Fruit fly (Drosophila melanogaster) whole organism, embryonic: ENCODE measurements around the gene rempA.

Experiments used
- Abd-B ChIP-seq: fragments of 200-800 bp; sonication (Bioruptor generic); optimal IDR thresholded peaks from 2 replicates; lab custom pipeline; 2018; ENCODE audit warnings: missing biosample characterization, mild to moderate bottlenecking, missing genetic modification characterization, moderate library complexity
- Antp ChIP-seq: fragments of 200-800 bp; sonication (Bioruptor generic); optimal IDR thresholded peaks from 3 replicates; lab custom pipeline; 2016; ENCODE audit warnings: missing biosample characterization, missing genetic modification characterization
- Atf-2 ChIP-seq: fragments of 200-800 bp; sonication (Bioruptor generic); optimal IDR thresholded peaks from 2 replicates; lab custom pipeline; 2016; ENCODE audit warnings: missing biosample characterization, missing genetic modification characterization
- CG10959 ChIP-seq: fragments of 200-800 bp; sonication (Bioruptor generic); IDR thresholded peaks from 2 replicates; pipeline ENCODE4 v1.3.6; 2022; ENCODE audit warnings: missing biosample characterization, missing genetic modification characterization
- CG11504 ChIP-seq: fragments of 200-800 bp; sonication (Bioruptor generic); optimal IDR thresholded peaks from 3 replicates; lab custom pipeline; 2019; ENCODE audit warnings: missing biosample characterization, mild to moderate bottlenecking, missing genetic modification characterization, moderate library complexity
- CG11696 ChIP-seq: fragments of 200-800 bp; sonication (Bioruptor generic); IDR thresholded peaks from 2 replicates; pipeline ENCODE4 v1.3.6; 2022; ENCODE audit warnings: missing biosample characterization, missing genetic modification characterization
- CG12659 ChIP-seq: fragments of 200-800 bp; sonication (Bioruptor generic); optimal IDR thresholded peaks from 3 replicates; lab custom pipeline; 2017; ENCODE audit warnings: mild to moderate bottlenecking, missing biosample characterization, missing genetic modification reagents, missing genetic modification characterization
- CG15269 ChIP-seq: fragments of 200-800 bp; sonication (Bioruptor generic); optimal IDR thresholded peaks from 2 replicates; lab custom pipeline; 2018; ENCODE audit warnings: missing biosample characterization, mild to moderate bottlenecking, missing genetic modification characterization, moderate library complexity
- CG15479 ChIP-seq: fragments of 200-800 bp; sonication (Bioruptor generic); optimal IDR thresholded peaks from 3 replicates; lab custom pipeline; 2019; ENCODE audit warnings: missing biosample characterization, mild to moderate bottlenecking, missing genetic modification characterization, moderate library complexity
- CG1647 ChIP-seq: fragments of 200-800 bp; sonication (Bioruptor generic); optimal IDR thresholded peaks from 3 replicates; lab custom pipeline; 2016; ENCODE audit warnings: missing biosample characterization, missing genetic modification characterization
- CG17328 ChIP-seq: fragments of 200-800 bp; sonication (Bioruptor generic); IDR thresholded peaks from 2 replicates; pipeline ENCODE4 v1.3.6; 2022; ENCODE audit warnings: missing biosample characterization, missing genetic modification characterization
- CG18599 ChIP-seq: fragments of 200-800 bp; sonication (Bioruptor generic); optimal IDR thresholded peaks from 3 replicates; lab custom pipeline; 2017; ENCODE audit warnings: missing biosample characterization, missing genetic modification characterization, mild to moderate bottlenecking, moderate library complexity, missing genetic modification reagents
- CG2116 ChIP-seq: fragments of 200-800 bp; sonication (Bioruptor generic); optimal IDR thresholded peaks from 3 replicates; lab custom pipeline; 2018; ENCODE audit warnings: missing biosample characterization, mild to moderate bottlenecking, missing genetic modification characterization
- CG2678 ChIP-seq: fragments of 200-800 bp; sonication (Bioruptor generic); optimal IDR thresholded peaks from 3 replicates; lab custom pipeline; 2019; ENCODE audit warnings: missing biosample characterization, mild to moderate bottlenecking, missing genetic modification characterization, moderate library complexity
- CG2712 ChIP-seq: fragments of 200-800 bp; optimal IDR thresholded peaks from 3 replicates; lab custom pipeline; 2019; ENCODE audit warnings: missing biosample characterization, mild to moderate bottlenecking, missing genetic modification characterization, moderate library complexity
- CG3065 ChIP-seq: fragments of 200-800 bp; sonication (Bioruptor generic); optimal IDR thresholded peaks from 2 replicates; lab custom pipeline; 2016; ENCODE audit warnings: missing biosample characterization, missing genetic modification characterization
- CG3838 ChIP-seq: fragments of 200-800 bp; sonication (Bioruptor generic); optimal IDR thresholded peaks from 3 replicates; lab custom pipeline; 2016; ENCODE audit warnings: missing biosample characterization, missing genetic modification characterization
- CG3995 ChIP-seq: fragments of 200-800 bp; sonication (Bioruptor generic); optimal IDR thresholded peaks from 3 replicates; lab custom pipeline; 2016; ENCODE audit warnings: missing biosample characterization, missing genetic modification characterization
- CG4820 ChIP-seq: fragments of 200-800 bp; sonication (Bioruptor generic); optimal IDR thresholded peaks from 3 replicates; lab custom pipeline; 2016; ENCODE audit warnings: missing biosample characterization, missing genetic modification characterization
- CG8388 ChIP-seq: fragments of 200-800 bp; sonication (Bioruptor generic); optimal IDR thresholded peaks from 2 replicates; lab custom pipeline; 2019; ENCODE audit warnings: missing biosample characterization, mild to moderate bottlenecking, missing genetic modification characterization, moderate library complexity
- CG9727 ChIP-seq: fragments of 200-800 bp; sonication (Bioruptor generic); optimal IDR thresholded peaks from 3 replicates; lab custom pipeline; 2017; ENCODE audit warnings: missing biosample characterization, mild to moderate bottlenecking, missing genetic modification characterization
- CrebB ChIP-seq: fragments of 200-800 bp; sonication (Bioruptor generic); optimal IDR thresholded peaks from 3 replicates; lab custom pipeline; 2018; ENCODE audit warnings: missing biosample characterization, mild to moderate bottlenecking, missing genetic modification characterization
- Dek ChIP-seq: fragments of 200-800 bp; sonication (Bioruptor generic); optimal IDR thresholded peaks from 3 replicates; lab custom pipeline; 2019; ENCODE audit warnings: missing biosample characterization, mild to moderate bottlenecking, missing genetic modification characterization, moderate library complexity
- Dip3 ChIP-seq: fragments of 200-800 bp; sonication (Bioruptor generic); optimal IDR thresholded peaks from 3 replicates; lab custom pipeline; 2016; ENCODE audit warnings: missing biosample characterization, missing genetic modification characterization
- Dref ChIP-seq: fragments of 200-800 bp; sonication (Bioruptor generic); IDR thresholded peaks from 2 replicates; pipeline ENCODE4 v1.3.6; 2022; ENCODE audit warnings: missing biosample characterization, missing genetic modification characterization
- E2f2 ChIP-seq: fragments of 200-800 bp; sonication (Bioruptor generic); IDR thresholded peaks from 2 replicates; pipeline ENCODE4 v1.3.6; 2022; ENCODE audit warnings: missing biosample characterization, missing genetic modification characterization
- Hmx ChIP-seq: fragments of 200-800 bp; sonication (Bioruptor generic); optimal IDR thresholded peaks from 2 replicates; lab custom pipeline; 2016; ENCODE audit warnings: missing biosample characterization, missing genetic modification characterization
- Hr51 ChIP-seq, 2 experiments: fragments of 200-800 bp; sonication (Bioruptor generic); optimal IDR thresholded peaks; 2 replicates in 1 of 2; 3 replicates in 1 of 2; lab custom pipeline; 2016 to 2018; ENCODE audit warnings: missing biosample characterization in 2 of 2, missing genetic modification characterization in 2 of 2, mild to moderate bottlenecking in 1 of 2, moderate library complexity in 1 of 2
- Hsf ChIP-seq: fragments of 200-800 bp; sonication (Bioruptor generic); optimal IDR thresholded peaks from 3 replicates; lab custom pipeline; 2016; ENCODE audit warnings: missing biosample characterization, missing genetic modification characterization
- Side ChIP-seq: fragments of 200-800 bp; sonication (Bioruptor generic); optimal IDR thresholded peaks from 2 replicates; lab custom pipeline; 2016; ENCODE audit warnings: missing biosample characterization, missing genetic modification characterization
- Sry-β ChIP-seq: fragments of 200-800 bp; sonication (Bioruptor generic); optimal IDR thresholded peaks from 2 replicates; lab custom pipeline; 2018; ENCODE audit warnings: missing biosample characterization, mild to moderate bottlenecking, missing genetic modification characterization, moderate library complexity
- TFAM ChIP-seq: fragments of 200-800 bp; sonication (Bioruptor generic); optimal IDR thresholded peaks from 2 replicates; lab custom pipeline; 2017; ENCODE audit warnings: missing biosample characterization, missing genetic modification characterization, inconsistent platforms
- ac ChIP-seq: fragments of 200-800 bp; sonication (Bioruptor generic); optimal IDR thresholded peaks from 3 replicates; lab custom pipeline; 2017; ENCODE audit warnings: missing biosample characterization, mild to moderate bottlenecking, missing genetic modification characterization
- aop ChIP-seq: fragments of 200-800 bp; sonication (Bioruptor generic); IDR thresholded peaks from 2 replicates; pipeline ENCODE4 v1.3.6; 2022; ENCODE audit warnings: missing biosample characterization, missing genetic modification characterization
- ap ChIP-seq: fragments of 200-800 bp; sonication (Bioruptor generic); IDR thresholded peaks from 2 replicates; pipeline ENCODE4 v1.3.6; 2022; ENCODE audit warnings: missing biosample characterization, missing genetic modification characterization
- az2 ChIP-seq: fragments of 200-800 bp; sonication (Bioruptor generic); optimal IDR thresholded peaks from 3 replicates; lab custom pipeline; 2016; ENCODE audit warnings: missing biosample characterization, missing genetic modification characterization
- crol ChIP-seq: fragments of 200-800 bp; sonication (Bioruptor generic); IDR thresholded peaks from 2 replicates; pipeline ENCODE4 v1.3.6; 2022; ENCODE audit warnings: missing biosample characterization, missing genetic modification characterization
- crp ChIP-seq, 2 experiments: fragments of 200-800 bp; sonication (Bioruptor generic); optimal IDR thresholded peaks; 2 replicates in 1 of 2; 3 replicates in 1 of 2; lab custom pipeline; 2017; ENCODE audit warnings: missing biosample characterization in 2 of 2, missing genetic modification characterization in 2 of 2, mild to moderate bottlenecking in 1 of 2, moderate library complexity in 1 of 2
- dmrt99B ChIP-seq: fragments of 200-800 bp; sonication (Bioruptor generic); optimal IDR thresholded peaks from 2 replicates; lab custom pipeline; 2018; ENCODE audit warnings: missing biosample characterization, mild to moderate bottlenecking, missing genetic modification characterization, moderate library complexity
- esg ChIP-seq: fragments of 200-800 bp; sonication (Bioruptor generic); conservative IDR thresholded peaks from 2 replicates; pipeline ENCODE4 v1.3.6; 2022; ENCODE audit warnings: missing biosample characterization, missing genetic modification characterization
- gcm2 ChIP-seq: fragments of 200-800 bp; sonication (Bioruptor generic); optimal IDR thresholded peaks from 2 replicates; lab custom pipeline; 2016; ENCODE audit warnings: missing biosample characterization, missing genetic modification characterization
- hth ChIP-seq: fragments of >200 bp; optimal IDR thresholded peaks from 2 replicates; lab custom pipeline; 2017; ENCODE audit warnings: inconsistent platforms
- lmd ChIP-seq: fragments of 200-800 bp; sonication (Bioruptor generic); IDR thresholded peaks from 2 replicates; pipeline ENCODE4 v1.3.6; 2022; ENCODE audit warnings: missing biosample characterization, missing genetic modification characterization
- odd ChIP-seq: fragments of 200-800 bp; sonication (Bioruptor generic); optimal IDR thresholded peaks from 2 replicates; lab custom pipeline; 2017; ENCODE audit warnings: missing biosample characterization, mild to moderate bottlenecking, missing genetic modification characterization
- pho ChIP-seq: fragments of 200-800 bp; sonication (Bioruptor generic); optimal IDR thresholded peaks from 2 replicates; lab custom pipeline; 2016; ENCODE audit warnings: missing biosample characterization, missing genetic modification characterization
- sens ChIP-seq: fragments of 200-800 bp; sonication (Bioruptor generic); peaks from one replicate; lab custom pipeline; 2016; ENCODE audit warnings: missing biosample characterization, missing genetic modification characterization
- sisA ChIP-seq: fragments of 200-800 bp; sonication (Bioruptor generic); IDR thresholded peaks from 2 replicates; pipeline ENCODE4 v1.3.6; 2022; ENCODE audit warnings: missing biosample characterization, missing genetic modification characterization
- slbo ChIP-seq: fragments of 200-800 bp; sonication (Bioruptor generic); IDR thresholded peaks from 2 replicates; pipeline ENCODE4 v1.3.6; 2022; ENCODE audit warnings: missing biosample characterization, missing genetic modification characterization
- tap ChIP-seq: fragments of 200-800 bp; optimal IDR thresholded peaks from 3 replicates; lab custom pipeline; 2019; ENCODE audit warnings: missing biosample characterization, mild to moderate bottlenecking, missing genetic modification characterization, moderate library complexity
- wdn ChIP-seq: fragments of 200-800 bp; sonication (Bioruptor generic); IDR thresholded peaks from 2 replicates; pipeline ENCODE4 v1.3.6; 2022; ENCODE audit warnings: missing biosample characterization, missing genetic modification characterization

The rempA gene

dm6 chr2L:521001-521827 lies 38.9 kb downstream of the rempA start (continued):
- TF ChIP-seq CrebB (tag; lab: Kevin White, UChicago) = no peak
- TF ChIP-seq CG15269 = no peak
- no peak for TF ChIP-seq odd
- no peak for TF ChIP-seq Dek (tag; lab: Kevin White, UChicago)
- no peak for TF ChIP-seq Dip3 (GFP tag; lab: Kevin White, UChicago)
- TF ChIP-seq CG2116 = no peak
- TF ChIP-seq CG3995 = no peak
- no peak for TF ChIP-seq Dref (GFP tag; lab: Robert Waterston, UW)
- TF ChIP-seq sens (GFP tag; lab: Kevin White, UChicago) = peak; percentile 55
- peak; percentile 36 for TF ChIP-seq tap (tag; lab: Kevin White, UChicago)
- no peak for TF ChIP-seq slbo (GFP tag; lab: Robert Waterston, UW)
- TF ChIP-seq CG8388 (GFP tag; lab: Kevin White, UChicago) = no peak
- 0 out of 2 replicates have a peak, but pooled peaks have one; percentile 13 for TF ChIP-seq CG17328 (GFP tag; lab: Robert Waterston, UW)
- TF ChIP-seq CG15479 (GFP tag; lab: Kevin White, UChicago) = peak; percentile 56
- no peak for TF ChIP-seq Hmx (GFP tag; lab: Kevin White, UChicago)
- TF ChIP-seq crp (GFP tag; optimal IDR thresholded peaks at IDR 0.05; lab: Kevin White, UChicago) = no peak
- TF ChIP-seq gcm2 = no peak
- no peak for TF ChIP-seq esg (GFP tag; lab: Robert Waterston, UW)
- no peak for TF ChIP-seq wdn
- TF ChIP-seq lmd (GFP tag; lab: Robert Waterston, UW) = no peak
- no peak for TF ChIP-seq CG10959
- TF ChIP-seq hth (lab: Kevin White, UChicago) = no peak
- no peak for TF ChIP-seq CG1647
- TF ChIP-seq CG2678 (tag; lab: Kevin White, UChicago) = no peak
- TF ChIP-seq Antp (GFP tag; lab: Kevin White, UChicago) = no peak
- TF ChIP-seq az2 (GFP tag; lab: Kevin White, UChicago) = no peak
- TF ChIP-seq sisA (GFP tag; lab: Robert Waterston, UW) = no peak
- TF ChIP-seq ac (GFP tag; lab: Kevin White, UChicago) = no peak
- TF ChIP-seq CG3838 (GFP tag; lab: Kevin White, UChicago) = no peak
- TF ChIP-seq E2f2 = no peak
- TF ChIP-seq dmrt99B (tag; lab: Kevin White, UChicago) = no peak
- TF ChIP-seq CG2712 = no peak

DNA sequence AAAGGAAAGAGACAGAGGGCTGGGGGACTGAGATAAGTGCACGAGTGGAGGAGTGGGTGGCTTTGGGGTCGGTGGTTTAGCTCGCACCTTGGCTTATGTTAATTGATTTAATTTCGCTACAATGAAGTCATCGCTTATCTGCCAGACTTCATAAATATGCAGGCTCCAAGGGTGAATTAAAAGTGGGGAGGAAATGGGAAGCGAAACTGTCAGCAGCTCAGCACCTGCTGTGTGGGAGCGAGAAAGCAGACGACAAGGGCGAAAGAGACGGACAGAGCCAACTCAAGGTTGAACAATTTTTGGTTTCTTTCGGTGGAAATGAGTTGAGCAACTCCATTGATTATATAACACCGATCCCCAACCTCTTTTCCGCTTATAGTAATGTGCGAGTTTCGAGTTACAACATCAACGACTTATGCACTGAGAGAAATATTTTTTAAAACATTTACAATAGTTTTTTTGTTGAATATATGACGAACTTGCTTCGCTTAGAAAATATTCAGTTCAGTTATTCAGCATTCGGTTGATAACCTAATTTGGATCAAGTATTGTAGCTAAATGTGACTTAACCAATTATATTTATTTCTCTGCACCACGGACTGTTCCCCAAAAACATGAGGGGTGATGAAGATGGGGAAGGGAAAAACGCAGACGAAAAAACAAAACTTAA lies 39.6 kb downstream of the rempA start:
- TF ChIP-seq Sry-β (GFP tag; lab: Kevin White, UChicago) (no peak), TFAM (GFP tag; lab: Kevin White, UChicago) (peak; percentile 7), aop (GFP tag; lab: Robert Waterston, UW) (peak; percentile 44; the same call in 1 of the 2 replicates), Atf-2 (GFP tag; lab: Kevin White, UChicago) (peak; percentile 84), Hr51 (GFP tag; optimal IDR thresholded peaks at IDR 0.05; lab: Kevin White, UChicago) (peak; percentile 73 to 95), Dek (tag; lab: Kevin White, UChicago) (peak; percentile 81), CG9727 (GFP tag; lab: Kevin White, UChicago) (peak; percentile 90), CG3065 (GFP tag; lab: Kevin White, UChicago) (peak; percentile 60), crol (GFP tag; lab: Robert Waterston, UW) (peak; percentile 5; the same call in 1 of the 2 replicates), CG11504 (tag; lab: Kevin White, UChicago) (peak; percentile 95), CG11696 (GFP tag; lab: Robert Waterston, UW) (0 out of 2 replicates have a peak, but pooled peaks have one; percentile 38), CG18599 (GFP tag; lab: Kevin White, UChicago) (peak; percentile 77), Abd-B (GFP tag; lab: Kevin White, UChicago) (peak; percentile 88), CG12659 (GFP tag; lab: Kevin White, UChicago) (peak; percentile 83), CG4820 (peak; percentile 83), Hsf (GFP tag; lab: Kevin White, UChicago) (peak; percentile 85), Side (peak; percentile 80), ap (peak; percentile 87), pho (GFP tag; lab: Kevin White, UChicago) (peak; percentile 60)
